In the genomic region with DNA sequence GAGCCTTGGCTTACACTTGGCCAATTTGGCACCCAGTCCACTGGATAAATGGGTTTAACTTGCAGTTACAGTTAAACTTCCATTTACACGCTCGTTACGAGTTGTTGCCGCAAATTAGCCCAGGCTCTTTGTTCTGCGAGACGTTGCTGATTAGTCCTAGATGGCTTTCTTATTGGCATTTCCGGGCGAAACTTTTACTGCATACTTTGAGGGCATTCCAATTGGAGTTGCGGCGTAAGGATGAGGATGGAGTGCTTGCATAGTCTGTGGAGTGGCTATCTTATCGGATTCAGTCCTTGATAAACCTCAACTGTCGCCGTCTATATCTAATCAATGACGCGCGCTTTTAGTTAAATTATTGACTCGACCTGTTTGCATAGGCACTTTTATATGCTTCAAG, we compare ENCODE assay signal across 3 fruit fly cellular contexts.
TF ChIP-seq lines count a peak whose summit lies in the region.

No protein-coding gene starts in this region.

- peak; percentile 34 to 48 for TF ChIP-seq CTCF in S2 (optimal IDR thresholded peaks at IDR 0.05; lab: Kevin White, UChicago)
- TF ChIP-seq CTCF in whole organism, embryonic (GFP tag; optimal IDR thresholded peaks at IDR 0.05; lab: Kevin White, UChicago) = no peak

TF ChIP-seq in whole organism, adult, 20 proteins besides CTCF, POLR2A, EP300 and RAD21:
- TF ChIP-seq CG1620 (GFP tag; optimal IDR thresholded peaks at IDR 0.05; lab: Kevin White, UChicago) (no peak), kay (GFP tag; lab: Kevin White, UChicago; ENCODE audit: borderline replicate concordance) (peak; percentile 18)

TF ChIP-seq in whole organism, embryonic, 481 proteins besides CTCF, POLR2A, EP300 and RAD21:
- no peak for TF ChIP-seq bigmax (GFP tag; optimal IDR thresholded peaks at IDR 0.05; lab: Kevin White, UChicago)
- peak; percentile 94 for TF ChIP-seq Elba2 (GFP tag; optimal IDR thresholded peaks at IDR 0.05; lab: Kevin White, UChicago)
- TF ChIP-seq zen (tag; optimal IDR thresholded peaks at IDR 0.05; lab: Kevin White, UChicago) = peak; percentile 2
- peak; percentile 1 for TF ChIP-seq pita (GFP tag; optimal IDR thresholded peaks at IDR 0.05; lab: Kevin White, UChicago)
- TF ChIP-seq insv (GFP tag; optimal IDR thresholded peaks at IDR 0.05; lab: Kevin White, UChicago) = peak; percentile 93 to 99
- 0 out of 3 replicates have a peak, but pooled peaks have one; percentile 33 for TF ChIP-seq CG11560 (tag; IDR thresholded peaks at IDR 0.05; lab: Robert Waterston, UW)
- no peak for TF ChIP-seq BEAF-32 (GFP tag; optimal IDR thresholded peaks at IDR 0.05; lab: Kevin White, UChicago)
- TF ChIP-seq Sox102F (GFP tag; optimal IDR thresholded peaks at IDR 0.05; lab: Kevin White, UChicago) = no peak
- peak; percentile 30 for TF ChIP-seq grn (GFP tag; optimal IDR thresholded peaks at IDR 0.05; lab: Kevin White, UChicago)
- no peak for TF ChIP-seq CG31388 (GFP tag; optimal IDR thresholded peaks at IDR 0.05; lab: Kevin White, UChicago)
- no peak for TF ChIP-seq disco-r (GFP tag; optimal IDR thresholded peaks at IDR 0.05; lab: Kevin White, UChicago)
- TF ChIP-seq D (optimal IDR thresholded peaks at IDR 0.05; lab: Kevin White, UChicago) = peak; percentile 11
- TF ChIP-seq D (GFP tag; optimal IDR thresholded peaks at IDR 0.05; lab: Kevin White, UChicago) = no peak
- peak; percentile 13 for TF ChIP-seq CG15479 (GFP tag; optimal IDR thresholded peaks at IDR 0.05; lab: Kevin White, UChicago)
- TF ChIP-seq chif (GFP tag; optimal IDR thresholded peaks at IDR 0.05; lab: Kevin White, UChicago) = no peak
- peak; percentile 20 for TF ChIP-seq abd-A (tag; optimal IDR thresholded peaks at IDR 0.05; lab: Kevin White, UChicago)
- TF ChIP-seq Side (GFP tag; optimal IDR thresholded peaks at IDR 0.05; lab: Kevin White, UChicago) = no peak
